Fruit fly (Drosophila melanogaster): Measurements from ENCODE around the gene CG8565.

- TF ChIP-seq CG3847 (GFP tag; IDR thresholded peaks at IDR 0.05), result no peak
- no peak for TF ChIP-seq cas (GFP tag; IDR thresholded peaks at IDR 0.05)
- peak; percentile 10 for TF ChIP-seq CG14710 (tag; optimal IDR thresholded peaks at IDR 0.05)
- peak in 1 of 2 experiments; percentile 21 for TF ChIP-seq Hr78 (GFP tag; optimal IDR thresholded peaks at IDR 0.05)
- no peak; the same call in 1 of the 2 replicates for TF ChIP-seq Bgb (GFP tag; IDR thresholded peaks at IDR 0.05; ENCODE audit: partially characterized antibody)
- TF ChIP-seq tup (GFP tag; optimal IDR thresholded peaks at IDR 0.05), result no peak
- no peak for TF ChIP-seq run (tag; optimal IDR thresholded peaks at IDR 0.05)
- TF ChIP-seq CG2116 (GFP tag; optimal IDR thresholded peaks at IDR 0.05), result no peak
- no peak for TF ChIP-seq dysf (GFP tag; IDR thresholded peaks at IDR 0.05)
- TF ChIP-seq ATbp (GFP tag; optimal IDR thresholded peaks at IDR 0.05), result no peak
- TF ChIP-seq fd96Cb (tag; optimal IDR thresholded peaks at IDR 0.05), result no peak
- no peak for TF ChIP-seq CG13296 (GFP tag; optimal IDR thresholded peaks at IDR 0.05)
- TF ChIP-seq Dfd (GFP tag; optimal IDR thresholded peaks at IDR 0.05), result peak in 1 of 2 experiments; percentile 37
- TF ChIP-seq pb (GFP tag; optimal IDR thresholded peaks at IDR 0.05), result no peak
These were observed 25.7 kb upstream of the CG8565 start for dm6 chrX:15811666-15812614.

Measured in whole organism, embryonic.